Worm (Caenorhabditis elegans) whole organism, mixed stage, embryonic: Measurements from ENCODE around the gene col-101.

Source experiments
- M03D4.4 ChIP-seq: sonication (generic microtip); optimal IDR thresholded peaks from 2 replicates; lab custom pipeline; 2017; ENCODE audit warnings: mild to moderate bottlenecking, missing genetic modification characterization, missing compliant biosample characterization
- bed-3 ChIP-seq: fragments of 200-800 bp; sonication (Bioruptor generic); optimal IDR thresholded peaks from 3 replicates; lab custom pipeline; 2018; ENCODE audit warnings: mild to moderate bottlenecking, missing genetic modification characterization, moderate library complexity, missing compliant biosample characterization
- blmp-1 ChIP-seq: fragments of 150-350 bp; optimal IDR thresholded peaks from 2 replicates; lab custom pipeline; 2014; ENCODE audit warnings: missing biosample characterization, missing genetic modification characterization
- ceh-39 ChIP-seq: fragments of 150-350 bp; optimal IDR thresholded peaks from 2 replicates; lab custom pipeline; 2014; ENCODE audit warnings: missing biosample characterization, missing genetic modification characterization
- ceh-43 ChIP-seq: fragments of 200-800 bp; sonication (Bioruptor generic); optimal IDR thresholded peaks from 2 replicates; lab custom pipeline; 2018; ENCODE audit warnings: mild to moderate bottlenecking, missing genetic modification characterization, moderate library complexity, missing compliant biosample characterization
- ceh-83 ChIP-seq: fragments of 200-800 bp; sonication (Bioruptor generic); optimal IDR thresholded peaks from 2 replicates; lab custom pipeline; 2018; ENCODE audit warnings: mild to moderate bottlenecking, missing genetic modification characterization, missing compliant biosample characterization
- ces-1 ChIP-seq: fragments of 150-350 bp; optimal IDR thresholded peaks from 2 replicates; lab custom pipeline; 2014; ENCODE audit warnings: missing biosample characterization, missing genetic modification reagents, missing genetic modification characterization
- drap-1 ChIP-seq: fragments of 200-800 bp; sonication (Bioruptor generic); optimal IDR thresholded peaks from 3 replicates; lab custom pipeline; 2018; ENCODE audit warnings: mild to moderate bottlenecking, missing genetic modification characterization, missing compliant biosample characterization
- elt-1 ChIP-seq: sonication (generic microtip); optimal IDR thresholded peaks from 2 replicates; lab custom pipeline; 2017; ENCODE audit warnings: missing genetic modification characterization, mild to moderate bottlenecking, missing compliant biosample characterization, antibody characterized with exemption, moderate library complexity, borderline replicate concordance; ENCODE audit not compliant: insufficient read depth
- elt-3 ChIP-seq: fragments of 150-350 bp; optimal IDR thresholded peaks from 2 replicates; lab custom pipeline; 2014; ENCODE audit warnings: missing biosample characterization, missing genetic modification characterization
- flh-1 ChIP-seq: fragments of 200-800 bp; sonication (Bioruptor generic); optimal IDR thresholded peaks from 2 replicates; lab custom pipeline; 2018; ENCODE audit warnings: mild to moderate bottlenecking, missing genetic modification characterization, moderate library complexity, missing compliant biosample characterization
- ham-2 ChIP-seq: fragments of 200-800 bp; sonication (Bioruptor generic); optimal IDR thresholded peaks from 2 replicates; lab custom pipeline; 2018; ENCODE audit warnings: mild to moderate bottlenecking, missing genetic modification characterization, missing compliant biosample characterization
- hlh-1 ChIP-seq: fragments of 150-350 bp; optimal IDR thresholded peaks from 2 replicates; lab custom pipeline; 2014; ENCODE audit warnings: missing biosample characterization, missing genetic modification reagents, missing genetic modification characterization
- lin-13 ChIP-seq: fragments of 150-350 bp; optimal IDR thresholded peaks from 2 replicates; lab custom pipeline; 2014; ENCODE audit warnings: missing biosample characterization, missing genetic modification characterization
- lin-32 ChIP-seq: fragments of 200-800 bp; sonication (Bioruptor generic); optimal IDR thresholded peaks from 2 replicates; lab custom pipeline; 2018; ENCODE audit warnings: mild to moderate bottlenecking, missing genetic modification characterization, missing compliant biosample characterization
- lsy-2 ChIP-seq: fragments of 150-350 bp; optimal IDR thresholded peaks from 2 replicates; lab custom pipeline; 2014; ENCODE audit warnings: missing biosample characterization, missing genetic modification characterization
- mab-5 ChIP-seq: fragments of 150-350 bp; optimal IDR thresholded peaks from 2 replicates; lab custom pipeline; 2014; ENCODE audit warnings: missing biosample characterization, missing genetic modification characterization
- mep-1 ChIP-seq: fragments of 150-350 bp; optimal IDR thresholded peaks from 2 replicates; lab custom pipeline; 2017; ENCODE audit warnings: missing biosample characterization, missing genetic modification reagents, missing genetic modification characterization, inconsistent platforms
- mls-2 ChIP-seq: sonication (generic microtip); optimal IDR thresholded peaks from 2 replicates; lab custom pipeline; 2016; ENCODE audit warnings: mild to moderate bottlenecking, missing genetic modification characterization, moderate library complexity, missing compliant biosample characterization
- nhr-12 ChIP-seq: fragments of 150-350 bp; optimal IDR thresholded peaks from 2 replicates; lab custom pipeline; 2014; ENCODE audit warnings: missing biosample characterization, missing genetic modification characterization
- nhr-2 ChIP-seq: fragments of 150-350 bp; optimal IDR thresholded peaks from 2 replicates; lab custom pipeline; 2014; ENCODE audit warnings: missing biosample characterization, missing genetic modification characterization
- nhr-237 ChIP-seq: fragments of 150-350 bp; optimal IDR thresholded peaks from 2 replicates; lab custom pipeline; 2014; ENCODE audit warnings: missing biosample characterization, missing genetic modification characterization
- nhr-28 ChIP-seq: fragments of 150-350 bp; optimal IDR thresholded peaks from 2 replicates; lab custom pipeline; 2014; ENCODE audit warnings: missing biosample characterization, missing genetic modification characterization
- nhr-76 ChIP-seq: sonication (generic microtip); optimal IDR thresholded peaks from 2 replicates; lab custom pipeline; 2017; ENCODE audit warnings: missing biosample characterization, missing genetic modification characterization
- pha-4 ChIP-seq: fragments of 150-350 bp; optimal IDR thresholded peaks from 2 replicates; lab custom pipeline; 2018; ENCODE audit warnings: missing biosample characterization, missing genetic modification reagents, missing genetic modification characterization
- sem-2 ChIP-seq: fragments of 200-800 bp; sonication (Bioruptor generic); optimal IDR thresholded peaks from 2 replicates; lab custom pipeline; 2018; ENCODE audit warnings: mild to moderate bottlenecking, missing genetic modification characterization, missing compliant biosample characterization
- snpc-4 ChIP-seq: fragments of 150-350 bp; optimal IDR thresholded peaks from 2 replicates; lab custom pipeline; 2014; ENCODE audit warnings: missing biosample characterization, missing genetic modification characterization
- tbx-8 ChIP-seq: fragments of 200-800 bp; sonication (Bioruptor generic); optimal IDR thresholded peaks from 2 replicates; lab custom pipeline; 2018; ENCODE audit warnings: mild to moderate bottlenecking, missing genetic modification characterization, moderate library complexity, missing compliant biosample characterization
- unc-120 ChIP-seq: sonication (generic microtip); optimal IDR thresholded peaks from 2 replicates; lab custom pipeline; 2017; ENCODE audit warnings: missing genetic modification characterization, missing compliant biosample characterization; ENCODE audit not compliant: poor library complexity, severe bottlenecking
- unc-39 ChIP-seq: fragments of 150-350 bp; optimal IDR thresholded peaks from 2 replicates; lab custom pipeline; 2014; ENCODE audit warnings: missing biosample characterization, missing genetic modification characterization
- unc-62 ChIP-seq: fragments of 150-350 bp; optimal IDR thresholded peaks from 2 replicates; lab custom pipeline; 2014; ENCODE audit warnings: missing biosample characterization, missing genetic modification reagents, missing genetic modification characterization
- zip-8 ChIP-seq: fragments of 150-350 bp; optimal IDR thresholded peaks from 2 replicates; lab custom pipeline; 2014; ENCODE audit warnings: missing biosample characterization, missing genetic modification characterization
- ztf-11 ChIP-seq: fragments of 150-350 bp; optimal IDR thresholded peaks from 2 replicates; lab custom pipeline; 2014; ENCODE audit warnings: missing biosample characterization, missing genetic modification characterization

col-101 gene

ce11 chrIV:291356-291755, 35.5 kb downstream of the col-101 start, which contains the start of gene T21D12.7:
TSS of gene T21D12.7 (minus strand) at chrIV:291456.
- TF ChIP-seq flh-1 (GFP tag; lab: Kevin White, UChicago) = no peak
- no peak for TF ChIP-seq unc-120
- TF ChIP-seq nhr-2 (tag; lab: Kevin White, UChicago) = no peak
- no peak for TF ChIP-seq elt-1
- TF ChIP-seq unc-39 (tag; lab: Kevin White, UChicago) = no peak
- TF ChIP-seq elt-3 (tag; lab: Kevin White, UChicago) = no peak
- no peak for TF ChIP-seq lin-32 (GFP tag; lab: Kevin White, UChicago)
- no peak for TF ChIP-seq nhr-76 (tag; lab: Kevin White, UChicago)
- TF ChIP-seq ces-1 = no peak
- TF ChIP-seq nhr-12 (tag; lab: Kevin White, UChicago) = no peak
- no peak for TF ChIP-seq nhr-28
- no peak for TF ChIP-seq pha-4 (tag; lab: Kevin White, UChicago)
- TF ChIP-seq mls-2 (tag; lab: Kevin White, UChicago) = no peak
- TF ChIP-seq unc-62 (GFP tag; lab: Kevin White, UChicago) = no peak
- no peak for TF ChIP-seq ceh-43 (GFP tag; lab: Kevin White, UChicago)
- TF ChIP-seq drap-1 = no peak

- TF ChIP-seq hlh-1 (tag; lab: Kevin White, UChicago) (no peak), ceh-83 (GFP tag; lab: Kevin White, UChicago) (no peak), sem-2 (no peak), lin-13 (tag; lab: Kevin White, UChicago) (no peak), nhr-28 (no peak), drap-1 (no peak), unc-120 (no peak), flh-1 (GFP tag; lab: Kevin White, UChicago) (no peak), ztf-11 (tag; lab: Kevin White, UChicago) (no peak), tbx-8 (no peak), lsy-2 (tag; lab: Kevin White, UChicago) (no peak), mep-1 (tag; lab: Kevin White, UChicago) (no peak), mls-2 (tag; lab: Kevin White, UChicago) (no peak)
These were observed 36.4 kb downstream of the col-101 start for ce11 chrIV:290387-290786.

- TF ChIP-seq lsy-2 (tag; lab: Kevin White, UChicago) (no peak), unc-39 (tag; lab: Kevin White, UChicago) (no peak), snpc-4 (tag; lab: Kevin White, UChicago) (no peak), ceh-39 (no peak), pha-4 (tag; lab: Kevin White, UChicago) (no peak), ces-1 (no peak), mab-5 (tag; lab: Kevin White, UChicago) (no peak)
These were observed 38.8 kb downstream of the col-101 start, which contains the start of gene T21D12.14 for ce11 chrIV:288027-288426. TSS of gene T21D12.14 (minus strand) at chrIV:288127.

- no peak for TF ChIP-seq nhr-237 (tag; lab: Kevin White, UChicago)
- TF ChIP-seq unc-39 (tag; lab: Kevin White, UChicago) = no peak
- no peak for TF ChIP-seq ztf-11 (tag; lab: Kevin White, UChicago)
- no peak for TF ChIP-seq unc-62 (GFP tag; lab: Kevin White, UChicago)
- TF ChIP-seq zip-8 (tag; lab: Kevin White, UChicago) = no peak
- no peak for TF ChIP-seq tbx-8
- no peak for TF ChIP-seq blmp-1 (tag; lab: Kevin White, UChicago)
- no peak for TF ChIP-seq M03D4.4 (tag; lab: Kevin White, UChicago)
- no peak for TF ChIP-seq elt-3 (tag; lab: Kevin White, UChicago)
- TF ChIP-seq nhr-76 (tag; lab: Kevin White, UChicago) = no peak
- no peak for TF ChIP-seq lin-13 (tag; lab: Kevin White, UChicago)
- TF ChIP-seq nhr-12 (tag; lab: Kevin White, UChicago) = no peak
- no peak for TF ChIP-seq bed-3 (GFP tag; lab: Kevin White, UChicago)
- TF ChIP-seq ham-2 (GFP tag; lab: Kevin White, UChicago) = no peak
- no peak for TF ChIP-seq nhr-2 (tag; lab: Kevin White, UChicago)
These were observed 43.5 kb downstream of the col-101 start, which contains the start of gene best-19 for ce11 chrIV:283347-283746. TSS of gene best-19 (plus strand) at chrIV:283647.

- TF ChIP-seq lin-13 (tag; lab: Kevin White, UChicago) (no peak), snpc-4 (tag; lab: Kevin White, UChicago) (no peak), tbx-8 (no peak), ces-1 (peak; percentile 14), lin-32 (GFP tag; lab: Kevin White, UChicago) (no peak), ztf-11 (tag; lab: Kevin White, UChicago) (no peak), ceh-39 (no peak), sem-2 (no peak), unc-120 (peak; percentile 56), elt-3 (tag; lab: Kevin White, UChicago) (no peak), zip-8 (tag; lab: Kevin White, UChicago) (no peak), ceh-83 (GFP tag; lab: Kevin White, UChicago) (no peak)
These were observed 44.8 kb downstream of the col-101 start for ce11 chrIV:282008-282407.
